Fruit fly (Drosophila melanogaster) whole organism, prepupa: ENCODE measurements around the gene Hira.

Experiments
- Blimp-1 ChIP-seq: fragments of 200-800 bp; sonication (Bioruptor generic); optimal IDR thresholded peaks from 3 replicates; lab custom pipeline; 2017; ENCODE audit warnings: missing biosample characterization, missing genetic modification characterization, mild to moderate bottlenecking, moderate library complexity, missing genetic modification reagents
- CG10631 ChIP-seq: fragments of 200-800 bp; sonication (Bioruptor generic); optimal IDR thresholded peaks from 2 replicates; lab custom pipeline; 2016; ENCODE audit warnings: missing biosample characterization, missing genetic modification characterization
- CG10669 ChIP-seq: fragments of 200-800 bp; sonication (Bioruptor generic); optimal IDR thresholded peaks from 3 replicates; lab custom pipeline; 2018; ENCODE audit warnings: missing biosample characterization, mild to moderate bottlenecking, missing genetic modification characterization, moderate library complexity
- CG11762 ChIP-seq: fragments of 200-800 bp; sonication (Bioruptor generic); optimal IDR thresholded peaks from 3 replicates; lab custom pipeline; 2016; ENCODE audit warnings: missing biosample characterization, missing genetic modification characterization; ENCODE audit not compliant: insufficient read depth
- CG15336 ChIP-seq: fragments of 200-800 bp; sonication (Bioruptor generic); IDR thresholded peaks from 2 replicates; pipeline ENCODE4 v1.3.6; 2022; ENCODE audit warnings: missing biosample characterization, missing genetic modification characterization
- CG1621 ChIP-seq: fragments of 200-800 bp; sonication (Bioruptor generic); optimal IDR thresholded peaks from 3 replicates; lab custom pipeline; 2018; ENCODE audit warnings: missing biosample characterization, mild to moderate bottlenecking, missing genetic modification characterization
- CG16779 ChIP-seq: fragments of 200-800 bp; sonication (Bioruptor generic); optimal IDR thresholded peaks from 3 replicates; lab custom pipeline; 2017; ENCODE audit warnings: missing biosample characterization, mild to moderate bottlenecking, missing genetic modification characterization
- CG32006 ChIP-seq: fragments of 200-800 bp; sonication (Bioruptor generic); optimal IDR thresholded peaks from 3 replicates; lab custom pipeline; 2017; ENCODE audit warnings: missing biosample characterization, mild to moderate bottlenecking, missing genetic modification characterization
- CG34406 ChIP-seq: fragments of 200-800 bp; sonication (Bioruptor generic); optimal IDR thresholded peaks from 3 replicates; lab custom pipeline; 2016; ENCODE audit warnings: missing biosample characterization, missing genetic modification characterization
- CG4318 ChIP-seq: fragments of 200-800 bp; sonication (Bioruptor generic); optimal IDR thresholded peaks from 3 replicates; lab custom pipeline; 2017; ENCODE audit warnings: missing biosample characterization, mild to moderate bottlenecking, missing genetic modification characterization
- CG6163 ChIP-seq: fragments of 200-800 bp; sonication (Bioruptor generic); IDR thresholded peaks from 3 replicates; pipeline ENCODE4 v1.3.6; 2022; ENCODE audit warnings: missing biosample characterization, missing genetic modification characterization
- CG6276 ChIP-seq: fragments of 200-800 bp; sonication (Bioruptor generic); optimal IDR thresholded peaks from 2 replicates; lab custom pipeline; 2017; ENCODE audit warnings: missing biosample characterization, mild to moderate bottlenecking, missing genetic modification characterization
- CG6808 ChIP-seq: fragments of 200-800 bp; sonication (Bioruptor generic); optimal IDR thresholded peaks from 3 replicates; lab custom pipeline; 2017; ENCODE audit warnings: missing biosample characterization, missing genetic modification characterization, mild to moderate bottlenecking, moderate library complexity, missing genetic modification reagents
- CG6854 ChIP-seq: fragments of 200-800 bp; sonication (Bioruptor generic); optimal IDR thresholded peaks from 2 replicates; lab custom pipeline; 2017; ENCODE audit warnings: missing biosample characterization, mild to moderate bottlenecking, missing genetic modification characterization
- CG7368 ChIP-seq: fragments of 200-800 bp; sonication (Bioruptor generic); optimal IDR thresholded peaks from 3 replicates; lab custom pipeline; 2016; ENCODE audit warnings: missing biosample characterization, missing genetic modification characterization
- CG8119 ChIP-seq: fragments of 200-800 bp; sonication (Bioruptor generic); IDR thresholded peaks from 3 replicates; pipeline ENCODE4 v1.3.6; 2022; ENCODE audit warnings: missing biosample characterization, missing genetic modification characterization
- CG8632 ChIP-seq: fragments of 200-800 bp; sonication (Bioruptor generic); optimal IDR thresholded peaks from 3 replicates; lab custom pipeline; 2016; ENCODE audit warnings: missing biosample characterization, missing genetic modification characterization
- Eip75B ChIP-seq: fragments of 200-800 bp; sonication (Bioruptor generic); optimal IDR thresholded peaks from 3 replicates; lab custom pipeline; 2016; ENCODE audit warnings: missing biosample characterization, missing genetic modification characterization
- Eip78C ChIP-seq: fragments of 200-800 bp; sonication (Bioruptor generic); peaks from one replicate; lab custom pipeline; 2016; ENCODE audit warnings: missing biosample characterization, missing genetic modification characterization
- Eip93F ChIP-seq: fragments of 200-800 bp; sonication (Bioruptor generic); optimal IDR thresholded peaks from 2 replicates; lab custom pipeline; 2016; ENCODE audit warnings: missing biosample characterization, mild to moderate bottlenecking, missing genetic modification characterization
- Ets96B ChIP-seq: fragments of 200-800 bp; optimal IDR thresholded peaks from 2 replicates; lab custom pipeline; 2019; ENCODE audit warnings: missing biosample characterization, mild to moderate bottlenecking, missing genetic modification characterization, moderate library complexity
- Gug ChIP-seq: fragments of 200-800 bp; sonication (Bioruptor generic); IDR thresholded peaks from 2 replicates; pipeline ENCODE4 v1.3.6; 2022; ENCODE audit warnings: missing biosample characterization, missing genetic modification characterization
- Hr4 ChIP-seq: fragments of 200-800 bp; sonication (Bioruptor generic); optimal IDR thresholded peaks from 3 replicates; lab custom pipeline; 2016; ENCODE audit warnings: missing biosample characterization, missing genetic modification characterization
- Lpt ChIP-seq: fragments of 200-800 bp; sonication (Bioruptor generic); optimal IDR thresholded peaks from 3 replicates; lab custom pipeline; 2016; ENCODE audit warnings: missing biosample characterization, missing genetic modification characterization
- OdsH ChIP-seq: fragments of 200-800 bp; sonication (Bioruptor generic); optimal IDR thresholded peaks from 3 replicates; lab custom pipeline; 2016; ENCODE audit warnings: missing biosample characterization, missing genetic modification characterization
- Sox102F ChIP-seq: fragments of 200-800 bp; sonication (Bioruptor generic); optimal IDR thresholded peaks from 2 replicates; lab custom pipeline; 2016; ENCODE audit warnings: missing biosample characterization, mild to moderate bottlenecking, missing genetic modification characterization
- Sox14 ChIP-seq: fragments of 200-800 bp; sonication (Bioruptor generic); optimal IDR thresholded peaks from 3 replicates; lab custom pipeline; 2016; ENCODE audit warnings: missing biosample characterization, missing genetic modification characterization
- Sox15 ChIP-seq: fragments of 200-800 bp; sonication (Bioruptor generic); optimal IDR thresholded peaks from 3 replicates; lab custom pipeline; 2016; ENCODE audit warnings: missing biosample characterization, missing genetic modification characterization
- acj6 ChIP-seq: fragments of 200-800 bp; sonication (Bioruptor generic); optimal IDR thresholded peaks from 3 replicates; lab custom pipeline; 2016; ENCODE audit warnings: missing biosample characterization, missing genetic modification characterization
- cyc ChIP-seq: fragments of 200-800 bp; sonication (Bioruptor generic); optimal IDR thresholded peaks from 3 replicates; lab custom pipeline; 2016; ENCODE audit warnings: missing biosample characterization, missing genetic modification characterization
- dac ChIP-seq: fragments of 200-800 bp; sonication (Bioruptor generic); optimal IDR thresholded peaks from 2 replicates; lab custom pipeline; 2017; ENCODE audit warnings: missing biosample characterization, mild to moderate bottlenecking, missing genetic modification characterization
- eg ChIP-seq: fragments of 200-800 bp; sonication (Bioruptor generic); IDR thresholded peaks from 3 replicates; pipeline ENCODE4 v1.3.6; 2022; ENCODE audit warnings: missing biosample characterization, missing genetic modification characterization
- esn ChIP-seq: fragments of 200-800 bp; sonication (Bioruptor generic); optimal IDR thresholded peaks from 2 replicates; lab custom pipeline; 2016; ENCODE audit warnings: missing biosample characterization, mild to moderate bottlenecking, missing genetic modification characterization, moderate library complexity
- fd59A ChIP-seq: fragments of 200-800 bp; sonication (Bioruptor generic); optimal IDR thresholded peaks from 2 replicates; lab custom pipeline; 2017; ENCODE audit warnings: missing biosample characterization, mild to moderate bottlenecking, missing genetic modification characterization, missing genetic modification reagents
- fkh ChIP-seq: fragments of 200-800 bp; sonication (Bioruptor generic); optimal IDR thresholded peaks from 3 replicates; lab custom pipeline; 2017; ENCODE audit warnings: missing biosample characterization, mild to moderate bottlenecking, missing genetic modification characterization, moderate library complexity
- lz ChIP-seq: fragments of 200-800 bp; sonication (Bioruptor generic); optimal IDR thresholded peaks from 3 replicates; lab custom pipeline; 2016; ENCODE audit warnings: missing biosample characterization, missing genetic modification characterization
- net ChIP-seq: fragments of 200-800 bp; sonication (Bioruptor generic); optimal IDR thresholded peaks from 3 replicates; lab custom pipeline; 2016; ENCODE audit warnings: missing biosample characterization, missing genetic modification characterization
- salr ChIP-seq, 2 experiments: fragments of 200-800 bp; sonication (Bioruptor generic); optimal IDR thresholded peaks; 3 replicates each; lab custom pipeline; 2016 to 2018; ENCODE audit warnings: missing biosample characterization in 2 of 2, missing genetic modification characterization in 2 of 2, mild to moderate bottlenecking in 1 of 2
- spab ChIP-seq: fragments of 200-800 bp; sonication (Bioruptor generic); optimal IDR thresholded peaks from 2 replicates; lab custom pipeline; 2017; ENCODE audit warnings: missing biosample characterization, mild to moderate bottlenecking, missing genetic modification characterization, missing genetic modification reagents
- ss ChIP-seq, 2 experiments: fragments of 200-800 bp; sonication (Bioruptor generic); optimal IDR thresholded peaks; 2 replicates in 1 of 2; 3 replicates in 1 of 2; lab custom pipeline; 2017 to 2018; ENCODE audit warnings: mild to moderate bottlenecking in 2 of 2, missing biosample characterization in 2 of 2, missing genetic modification characterization in 2 of 2, moderate library complexity in 1 of 2
- svp ChIP-seq: fragments of 200-800 bp; sonication (Bioruptor generic); peaks from one replicate; lab custom pipeline; 2016; ENCODE audit warnings: missing biosample characterization, missing genetic modification characterization
- topi ChIP-seq: fragments of 200-800 bp; sonication (Bioruptor generic); optimal IDR thresholded peaks from 3 replicates; lab custom pipeline; 2016; ENCODE audit warnings: missing biosample characterization, missing genetic modification characterization
- vri ChIP-seq: fragments of 200-800 bp; sonication (Bioruptor generic); optimal IDR thresholded peaks from 3 replicates; lab custom pipeline; 2016; ENCODE audit warnings: missing biosample characterization, mild to moderate bottlenecking, missing genetic modification characterization

Hira gene

dm6 chrX:7692740-7693064 is 29.2 kb upstream of the Hira start (continued):
- TF ChIP-seq CG8119 (GFP tag; lab: Robert Waterston, UW) (peak; percentile 83), acj6 (GFP tag; lab: Kevin White, UChicago) (peak; percentile 68), CG11762 (GFP tag; lab: Kevin White, UChicago) (peak; percentile 14), CG10631 (GFP tag; lab: Kevin White, UChicago) (peak; percentile 64), CG16779 (tag; lab: Kevin White, UChicago) (no peak), dac (GFP tag; lab: Kevin White, UChicago) (peak; percentile 41), CG10669 (GFP tag; lab: Kevin White, UChicago) (peak; percentile 46), Sox14 (GFP tag; lab: Kevin White, UChicago) (peak; percentile 73), salr (GFP tag; optimal IDR thresholded peaks at IDR 0.05; lab: Kevin White, UChicago) (peak in 1 of 2 experiments; percentile 47), vri (no peak), Sox15 (GFP tag; lab: Kevin White, UChicago) (peak; percentile 45), Eip75B (GFP tag; lab: Kevin White, UChicago) (peak; percentile 54), CG7368 (GFP tag; lab: Kevin White, UChicago) (peak; percentile 60), Hr4 (GFP tag; lab: Kevin White, UChicago) (peak; percentile 80), OdsH (GFP tag; lab: Kevin White, UChicago) (peak; percentile 80), CG6854 (GFP tag; lab: Kevin White, UChicago) (no peak), Lpt (GFP tag; lab: Kevin White, UChicago) (peak; percentile 27), esn (GFP tag; lab: Kevin White, UChicago) (peak; percentile 62), Eip78C (GFP tag; lab: Kevin White, UChicago) (peak; percentile 89), eg (GFP tag; lab: Robert Waterston, UW) (peak; percentile 87)

- no peak for TF ChIP-seq net
- peak; percentile 36 for TF ChIP-seq Hr4 (GFP tag; lab: Kevin White, UChicago)
- TF ChIP-seq fkh (GFP tag; lab: Kevin White, UChicago), result peak; percentile 34
- TF ChIP-seq CG32006, result peak; percentile 23
- no peak for TF ChIP-seq Gug (GFP tag; lab: Robert Waterston, UW)
Observed at dm6 chrX:7693423-7693822, 28.5 kb upstream of the Hira start.

- TF ChIP-seq eg (GFP tag; lab: Robert Waterston, UW), result 0 out of 3 replicates have a peak, but pooled peaks have one; percentile 15
- no peak for TF ChIP-seq Ets96B (tag; lab: Kevin White, UChicago)
- TF ChIP-seq Eip78C (GFP tag; lab: Kevin White, UChicago), result peak; percentile 16
- peak; percentile 27; the same call in 1 of the 2 replicates for TF ChIP-seq CG15336 (GFP tag; lab: Robert Waterston, UW)
Observed at dm6 chrX:7694207-7694606, 27.7 kb upstream of the Hira start.

- no peak for TF ChIP-seq CG6276 (GFP tag; lab: Kevin White, UChicago)
- peak; percentile 40 to 73 for TF ChIP-seq ss (GFP tag; optimal IDR thresholded peaks at IDR 0.05; lab: Kevin White, UChicago)
- TF ChIP-seq Hr4 (GFP tag; lab: Kevin White, UChicago), result no peak
- TF ChIP-seq CG10669 (GFP tag; lab: Kevin White, UChicago), result peak; percentile 6
- no peak for TF ChIP-seq Blimp-1
- peak; percentile 34 for TF ChIP-seq Ets96B (tag; lab: Kevin White, UChicago)
- peak; percentile 76 for TF ChIP-seq Eip78C (GFP tag; lab: Kevin White, UChicago)
- TF ChIP-seq CG11762 (GFP tag; lab: Kevin White, UChicago), result no peak
- TF ChIP-seq eg (GFP tag; lab: Robert Waterston, UW), result peak; percentile 49; the same call in 1 of the 3 replicates
- no peak for TF ChIP-seq CG4318
- no peak for TF ChIP-seq CG32006
- TF ChIP-seq CG8119 (GFP tag; lab: Robert Waterston, UW), result 0 out of 3 replicates have a peak, but pooled peaks have one; percentile 12
- TF ChIP-seq esn (GFP tag; lab: Kevin White, UChicago), result no peak
- peak; percentile 35 for TF ChIP-seq svp (GFP tag; lab: Kevin White, UChicago)
- no peak for TF ChIP-seq spab (GFP tag; lab: Kevin White, UChicago)
- no peak for TF ChIP-seq Sox14 (GFP tag; lab: Kevin White, UChicago)
- TF ChIP-seq CG15336 (GFP tag; lab: Robert Waterston, UW), result peak; percentile 21; the same call in 1 of the 2 replicates
- no peak for TF ChIP-seq Sox102F (GFP tag; lab: Kevin White, UChicago)
- peak; percentile 56; the same call in 2 of the 3 replicates for TF ChIP-seq CG6163
- peak; percentile 11 for TF ChIP-seq fd59A (GFP tag; lab: Kevin White, UChicago)
- no peak for TF ChIP-seq CG8632 (GFP tag; lab: Kevin White, UChicago)
- TF ChIP-seq cyc (GFP tag; lab: Kevin White, UChicago), result no peak
- no peak for TF ChIP-seq lz
- no peak for TF ChIP-seq Eip93F
- TF ChIP-seq topi, result no peak
- no peak for TF ChIP-seq CG10631 (GFP tag; lab: Kevin White, UChicago)
- no peak for TF ChIP-seq CG34406 (GFP tag; lab: Kevin White, UChicago)
- TF ChIP-seq CG6808 (GFP tag; lab: Kevin White, UChicago), result peak; percentile 63
- TF ChIP-seq CG7368 (GFP tag; lab: Kevin White, UChicago), result no peak
- peak; percentile 87 for TF ChIP-seq vri
- peak; percentile 62 for TF ChIP-seq CG1621 (tag; lab: Kevin White, UChicago)
Observed at dm6 chrX:7694868-7695267, 27.1 kb upstream of the Hira start.
